Fruit fly (Drosophila melanogaster): ENCODE results near the gene Task7.
A peak's percentile ranks its signal among the peaks of the same experiment; 100 is the strongest.

The Task7 gene

DNA sequence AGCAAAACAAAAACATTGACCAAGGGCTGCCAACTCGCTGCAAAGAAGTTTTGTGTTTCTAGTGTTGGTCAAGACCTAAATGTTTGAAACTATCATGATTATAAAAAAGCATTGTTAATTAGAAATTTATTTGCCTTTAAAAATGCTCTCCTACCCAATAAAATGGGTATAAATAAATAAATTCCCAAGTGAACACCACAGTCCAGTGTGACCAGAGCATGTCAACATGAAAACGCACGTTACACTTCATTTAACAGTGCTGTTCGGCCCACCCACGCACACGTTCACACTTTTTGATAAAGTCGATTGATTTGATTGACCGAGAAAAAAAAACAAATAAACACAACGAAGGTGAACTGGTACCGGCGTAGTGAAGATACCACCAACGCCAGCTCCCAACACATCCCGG lies 8.0 kb downstream of the Task7 start, which contains the start of the genes CG9356, BBIP1 and CG8135 (continued):
- TF ChIP-seq lov (optimal IDR thresholded peaks at IDR 0.05) (no peak), lov (GFP tag; IDR thresholded peaks at IDR 0.05) (no peak), E2f1 (GFP tag; IDR thresholded peaks at IDR 0.05) (peak; percentile 66), CG3847 (GFP tag; IDR thresholded peaks at IDR 0.05) (peak; percentile 87), CG8388 (GFP tag; optimal IDR thresholded peaks at IDR 0.05) (no peak), CoRest (tag; optimal IDR thresholded peaks at IDR 0.05) (peak; percentile 72), CG9609 (GFP tag; optimal IDR thresholded peaks at IDR 0.05) (peak; percentile 77), CG8290 (GFP tag; optimal IDR thresholded peaks at IDR 0.05) (peak; percentile 84), CG8290 (tag; optimal IDR thresholded peaks at IDR 0.05) (peak in 1 of 2 experiments; percentile 82), CG13894 (tag; optimal IDR thresholded peaks at IDR 0.05) (no peak), cas (GFP tag; IDR thresholded peaks at IDR 0.05) (peak; percentile 37; the same call in 1 of the 2 replicates), Rfx (GFP tag; IDR thresholded peaks at IDR 0.05) (peak; percentile 55), E2f2 (GFP tag; IDR thresholded peaks at IDR 0.05) (peak; percentile 73), Aef1 (GFP tag; IDR thresholded peaks at IDR 0.05) (peak; percentile 53; the same call in 2 of the 3 replicates), gce (GFP tag; IDR thresholded peaks at IDR 0.05) (no peak), B-H2 (GFP tag; optimal IDR thresholded peaks at IDR 0.05) (peak; percentile 74), tgo (GFP tag; IDR thresholded peaks at IDR 0.05) (peak; percentile 60; the same call in 2 of the 3 replicates), stc (GFP tag; IDR thresholded peaks at IDR 0.05) (peak; percentile 41; the same call in 1 of the 2 replicates), Sin3A (optimal IDR thresholded peaks at IDR 0.05) (peak; percentile 92), schlank (tag; optimal IDR thresholded peaks at IDR 0.05) (peak; percentile 20), Pdp1 (GFP tag; optimal IDR thresholded peaks at IDR 0.05) (peak; percentile 79 to 81), YL-1 (GFP tag; optimal IDR thresholded peaks at IDR 0.05) (peak; percentile 96), CG11695 (GFP tag; IDR thresholded peaks at IDR 0.05) (peak; percentile 55; the same call in 1 of the 3 replicates), usp (GFP tag; optimal IDR thresholded peaks at IDR 0.05) (no peak), CG9817 (tag; optimal IDR thresholded peaks at IDR 0.05) (peak; percentile 33), dmrt11E (tag; optimal IDR thresholded peaks at IDR 0.05) (peak; percentile 60), CG5180 (GFP tag; optimal IDR thresholded peaks at IDR 0.05) (no peak), CG17359 (tag; optimal IDR thresholded peaks at IDR 0.05) (peak; percentile 79), CG12236 (GFP tag; optimal IDR thresholded peaks at IDR 0.05) (peak; percentile 40), seq (GFP tag; IDR thresholded peaks at IDR 0.05) (peak; percentile 46; the same call in 1 of the 2 replicates), Blimp-1 (GFP tag; optimal IDR thresholded peaks at IDR 0.05) (no peak), onecut (GFP tag; IDR thresholded peaks at IDR 0.05) (peak; percentile 86), CG17361 (GFP tag; IDR thresholded peaks at IDR 0.05) (no peak; the same call in 1 of the 3 replicates), Dll (GFP tag; IDR thresholded peaks at IDR 0.05; ENCODE audit: partially characterized antibody) (peak; percentile 63; the same call in 3 of the 4 replicates), CkIIα-i1 (GFP tag; IDR thresholded peaks at IDR 0.05) (no peak), CG4360 (GFP tag; IDR thresholded peaks at IDR 0.05) (peak; percentile 36; the same call in 1 of the 2 replicates), kay (GFP tag; optimal IDR thresholded peaks at IDR 0.05) (peak; percentile 57), CG11093 (GFP tag; IDR thresholded peaks at IDR 0.05) (no peak), cg (GFP tag; optimal IDR thresholded peaks at IDR 0.05) (peak; percentile 25), MESR4 (GFP tag; optimal IDR thresholded peaks at IDR 0.05) (peak; percentile 91), Atf-2 (GFP tag; optimal IDR thresholded peaks at IDR 0.05) (peak; percentile 57), chn (GFP tag; optimal IDR thresholded peaks at IDR 0.05) (peak; percentile 90), CG14014 (GFP tag; IDR thresholded peaks at IDR 0.05) (no peak), CG10274 (GFP tag; optimal IDR thresholded peaks at IDR 0.05) (no peak), CG1233 (GFP tag; optimal IDR thresholded peaks at IDR 0.05) (peak; percentile 2), CG7556 (GFP tag; optimal IDR thresholded peaks at IDR 0.05) (peak; percentile 66), CG6654 (GFP tag; optimal IDR thresholded peaks at IDR 0.05) (no peak), CG13123 (GFP tag; optimal IDR thresholded peaks at IDR 0.05) (peak; percentile 66), Doc2 (GFP tag; IDR thresholded peaks at IDR 0.05) (no peak), CG4424 (GFP tag; optimal IDR thresholded peaks at IDR 0.05) (peak; percentile 84), pfk (GFP tag; optimal IDR thresholded peaks at IDR 0.05) (no peak), dmrt99B (tag; optimal IDR thresholded peaks at IDR 0.05) (no peak)

All from whole organism, embryonic.